Worm (Caenorhabditis elegans) whole organism, L4 larva: ENCODE results near the gene kel-8.
A peak's percentile ranks its signal among the peaks of the same experiment; 100 is the strongest.

Experiments
- F37D6.2 ChIP-seq: sonication (generic microtip); optimal IDR thresholded peaks from 2 replicates; lab custom pipeline; 2016; ENCODE audit warnings: mild to moderate bottlenecking, missing genetic modification characterization, missing compliant biosample characterization
- T20F7.1 ChIP-seq: fragments of 200-800 bp; sonication (Bioruptor generic); optimal IDR thresholded peaks from 2 replicates; lab custom pipeline; 2018; ENCODE audit warnings: mild to moderate bottlenecking, missing genetic modification characterization, missing compliant biosample characterization
- Y105C5A.15 ChIP-seq: fragments of 200-800 bp; sonication (Bioruptor generic); IDR thresholded peaks from 2 replicates; pipeline ENCODE4 v1.3.6; 2022; ENCODE audit warnings: missing genetic modification characterization, missing compliant biosample characterization
- Y75B8A.6 ChIP-seq: fragments of 200-800 bp; sonication (Bioruptor generic); IDR thresholded peaks from 2 replicates; pipeline ENCODE4 v1.3.6; 2022; ENCODE audit warnings: missing genetic modification reagents, missing genetic modification characterization, missing compliant biosample characterization
- aha-1 ChIP-seq: fragments of 150-350 bp; peaks from one replicate; lab custom pipeline; 2014; ENCODE audit warnings: missing biosample characterization, missing genetic modification characterization
- ceh-20 ChIP-seq: fragments of 200-800 bp; sonication (Bioruptor generic); IDR thresholded peaks from 2 replicates; pipeline ENCODE4 v1.3.6; 2022; ENCODE audit warnings: missing genetic modification reagents, missing genetic modification characterization, missing compliant biosample characterization
- ceh-62 ChIP-seq: sonication (generic microtip); optimal IDR thresholded peaks from 2 replicates; lab custom pipeline; 2017; ENCODE audit warnings: missing biosample characterization, missing genetic modification characterization
- ctbp-1 ChIP-seq: fragments of 200-800 bp; sonication (Bioruptor generic); IDR thresholded peaks from 2 replicates; pipeline ENCODE4 v1.3.6; 2022; ENCODE audit warnings: missing genetic modification reagents, missing genetic modification characterization, missing compliant biosample characterization
- dmd-6 ChIP-seq: fragments of 200-800 bp; sonication (Bioruptor generic); IDR thresholded peaks from 2 replicates; pipeline ENCODE4 v1.3.6; 2022; ENCODE audit warnings: missing genetic modification reagents, missing genetic modification characterization, missing compliant biosample characterization
- dpl-1 ChIP-seq: fragments of 150-350 bp; optimal IDR thresholded peaks from 2 replicates; lab custom pipeline; 2014; ENCODE audit warnings: missing biosample characterization, missing genetic modification reagents, missing genetic modification characterization
- egl-27 ChIP-seq: sonication (generic microtip); optimal IDR thresholded peaks from 3 replicates; lab custom pipeline; 2017; ENCODE audit warnings: missing biosample characterization, missing genetic modification reagents, missing genetic modification characterization
- gei-8 ChIP-seq: fragments of 200-800 bp; sonication (Bioruptor generic); optimal IDR thresholded peaks from 2 replicates; lab custom pipeline; 2018; ENCODE audit warnings: mild to moderate bottlenecking, missing genetic modification characterization, missing compliant biosample characterization
- lim-7 ChIP-seq: fragments of 200-800 bp; sonication (Bioruptor generic); IDR thresholded peaks from 2 replicates; pipeline ENCODE4 v1.3.6; 2022; ENCODE audit warnings: missing genetic modification characterization, missing compliant biosample characterization
- lir-3 ChIP-seq: sonication (generic microtip); optimal IDR thresholded peaks from 2 replicates; lab custom pipeline; 2016; ENCODE audit warnings: mild to moderate bottlenecking, missing genetic modification characterization, missing compliant biosample characterization
- lsy-2 ChIP-seq, 2 experiments: fragments of 150-350 bp in 1 of 2; sonication (generic microtip) in 1 of 2; optimal IDR thresholded peaks; 2 replicates each; lab custom pipeline; 2014 to 2017; ENCODE audit warnings: missing biosample characterization in 2 of 2, missing genetic modification characterization in 2 of 2
- madf-5 ChIP-seq, 2 experiments: fragments of 200-800 bp; sonication (Bioruptor generic); IDR thresholded peaks; 2 replicates each; pipeline ENCODE4 v1.3.6; 2022; ENCODE audit warnings: missing compliant biosample characterization in 2 of 2, missing genetic modification characterization in 2 of 2
- nhr-28 ChIP-seq: fragments of 150-350 bp; optimal IDR thresholded peaks from 2 replicates; lab custom pipeline; 2014; ENCODE audit warnings: missing biosample characterization, missing genetic modification characterization
- nhr-48 ChIP-seq: sonication (generic microtip); optimal IDR thresholded peaks from 2 replicates; lab custom pipeline; 2016; ENCODE audit warnings: mild to moderate bottlenecking, missing genetic modification characterization, missing compliant biosample characterization
- pqm-1 ChIP-seq: sonication (generic microtip); optimal IDR thresholded peaks from 2 replicates; lab custom pipeline; 2017; ENCODE audit warnings: missing biosample characterization, missing genetic modification characterization
- rbr-2 ChIP-seq: sonication (generic microtip); optimal IDR thresholded peaks from 2 replicates; lab custom pipeline; 2016; ENCODE audit warnings: missing genotype, missing genetic modification characterization, missing compliant biosample characterization
- set-16 ChIP-seq: fragments of 200-800 bp; sonication (Bioruptor generic); IDR thresholded peaks from 2 replicates; pipeline ENCODE4 v1.3.6; 2022; ENCODE audit warnings: missing genetic modification reagents, missing genetic modification characterization, missing compliant biosample characterization
- snpc-1.2 ChIP-seq: fragments of 200-800 bp; sonication (Bioruptor generic); IDR thresholded peaks from 2 replicates; pipeline ENCODE4 v1.3.6; 2022; ENCODE audit warnings: missing genetic modification reagents, missing genetic modification characterization, missing compliant biosample characterization
- spr-3 ChIP-seq: fragments of 200-800 bp; sonication (Bioruptor generic); optimal IDR thresholded peaks from 2 replicates; lab custom pipeline; 2018; ENCODE audit warnings: mild to moderate bottlenecking, missing genetic modification characterization, missing compliant biosample characterization
- tag-97 ChIP-seq: fragments of 200-800 bp; sonication (Bioruptor generic); IDR thresholded peaks from 2 replicates; pipeline ENCODE4 v1.3.6; 2022; ENCODE audit warnings: missing genetic modification characterization, missing compliant biosample characterization
- tra-1 ChIP-seq: fragments of 200-800 bp; sonication (Bioruptor generic); IDR thresholded peaks from 2 replicates; pipeline ENCODE4 v1.3.6; 2022; ENCODE audit warnings: missing genetic modification reagents, missing genetic modification characterization, missing compliant biosample characterization
- unc-62 ChIP-seq, 3 experiments: fragments of 150-350 bp in 1 of 3; sonication (generic microtip); optimal IDR thresholded peaks in 2 of 3; peaks in 1 of 3; 1 replicate in 1 of 3; 2 replicates in 2 of 3; lab custom pipeline; 2014 to 2017; ENCODE audit warnings: missing biosample characterization in 3 of 3, missing genetic modification characterization in 3 of 3, missing genetic modification reagents in 3 of 3, missing genotype in 1 of 3
- zfp-2 ChIP-seq: sonication (generic microtip); optimal IDR thresholded peaks from 2 replicates; lab custom pipeline; 2016; ENCODE audit warnings: mild to moderate bottlenecking, missing genetic modification characterization, missing compliant biosample characterization
- zfp-3 ChIP-seq: fragments of 200-800 bp; sonication (Bioruptor generic); conservative IDR thresholded peaks from 2 replicates; pipeline ENCODE4 v1.3.6; 2022; ENCODE audit warnings: missing genetic modification reagents, missing genetic modification characterization, missing compliant biosample characterization
- ztf-11 ChIP-seq: fragments of 150-350 bp; optimal IDR thresholded peaks from 2 replicates; lab custom pipeline; 2014; ENCODE audit warnings: missing biosample characterization, missing genetic modification characterization
- ztf-7 ChIP-seq: fragments of 150-350 bp; optimal IDR thresholded peaks from 2 replicates; lab custom pipeline; 2014; ENCODE audit warnings: missing biosample characterization, missing genetic modification characterization

Gene kel-8

ce11 chrV:2673807-2674206 is 2.6 kb downstream of the kel-8 start (continued):
- TF ChIP-seq dpl-1 (GFP tag; lab: Kevin White, UChicago) (no peak), lsy-2 (tag; optimal IDR thresholded peaks at IDR 0.05; lab: Kevin White, UChicago) (peak in 1 of 2 experiments; percentile 55), Y75B8A.6 (GFP tag; lab: Robert Waterston, UW) (0 out of 2 replicates have a peak, but pooled peaks have one; percentile 26), aha-1 (tag; lab: Kevin White, UChicago) (no peak), lir-3 (no peak), ceh-62 (tag; lab: Kevin White, UChicago) (no peak), ceh-20 (GFP tag; lab: Robert Waterston, UW) (no peak), madf-5 (GFP tag; IDR thresholded peaks at IDR 0.05; lab: Robert Waterston, UW) (peak in 1 of 2 experiments; percentile 79; a peak in 1 of 4 replicates), Y105C5A.15 (GFP tag; lab: Robert Waterston, UW) (0 out of 2 replicates have a peak, but pooled peaks have one; percentile 26), ztf-7 (no peak), tra-1 (GFP tag; lab: Robert Waterston, UW) (no peak), gei-8 (no peak), snpc-1.2 (GFP tag; lab: Robert Waterston, UW) (peak; percentile 55; the same call in 1 of the 2 replicates), nhr-48 (tag; lab: Kevin White, UChicago) (no peak), ctbp-1 (GFP tag; lab: Robert Waterston, UW) (peak; percentile 51; the same call in 1 of the 2 replicates), egl-27 (tag; lab: Kevin White, UChicago) (no peak), lim-7 (GFP tag; lab: Robert Waterston, UW) (peak; percentile 83), nhr-28 (peak; percentile 51), T20F7.1 (GFP tag; lab: Kevin White, UChicago) (no peak), dmd-6 (GFP tag; lab: Robert Waterston, UW) (peak; percentile 48), spr-3 (GFP tag; lab: Kevin White, UChicago) (no peak), ztf-11 (tag; lab: Kevin White, UChicago) (no peak), tag-97 (GFP tag; lab: Robert Waterston, UW) (no peak)
- TF ChIP-seq, all 104 proteins: peak for 35

- peak; percentile 37 for TF ChIP-seq nhr-28
- TF ChIP-seq rbr-2 (tag; lab: Kevin White, UChicago), result no peak
- TF ChIP-seq zfp-3 (GFP tag; lab: Robert Waterston, UW), result no peak
- TF ChIP-seq zfp-2, result no peak
- TF ChIP-seq egl-27 (tag; lab: Kevin White, UChicago), result no peak
- no peak for TF ChIP-seq dpl-1 (GFP tag; lab: Kevin White, UChicago)
- TF ChIP-seq pqm-1 (tag; lab: Kevin White, UChicago), result no peak
These were observed 4.4 kb downstream of the kel-8 start for ce11 chrV:2675692-2676091.

ce11 chrV:2677648-2678047 is 6.4 kb downstream of the kel-8 start:
- TF ChIP-seq aha-1 (tag; lab: Kevin White, UChicago) (peak; percentile 30), ceh-62 (tag; lab: Kevin White, UChicago) (no peak), unc-62 (GFP tag; optimal IDR thresholded peaks at IDR 0.05 in 1 of 2; lab: Kevin White, UChicago) (peak in 1 of 2 experiments; percentile 94), unc-62 (tag; optimal IDR thresholded peaks at IDR 0.05; lab: Kevin White, UChicago) (no peak)
- TF ChIP-seq, all 104 proteins: peak for 2

ce11 chrV:2683497-2683896 is 12.2 kb downstream of the kel-8 start:
- TF ChIP-seq unc-62 (GFP tag; optimal IDR thresholded peaks at IDR 0.05 in 1 of 2; lab: Kevin White, UChicago) (no peak), unc-62 (tag; optimal IDR thresholded peaks at IDR 0.05; lab: Kevin White, UChicago) (no peak), nhr-28 (peak; percentile 92), dmd-6 (GFP tag; lab: Robert Waterston, UW) (no peak), set-16 (GFP tag; lab: Robert Waterston, UW) (no peak)

ce11 chrV:2684227-2684626 is 13.0 kb downstream of the kel-8 start:
- TF ChIP-seq zfp-2 (no peak), aha-1 (tag; lab: Kevin White, UChicago) (peak; percentile 96)

- no peak for TF ChIP-seq F37D6.2 (tag; lab: Kevin White, UChicago)
- peak; percentile 6; the same call in 1 of the 2 replicates for TF ChIP-seq tra-1 (GFP tag; lab: Robert Waterston, UW)
These were observed 17.3 kb downstream of the kel-8 start for ce11 chrV:2688562-2688961.
